Worm (Caenorhabditis elegans) whole organism, mixed stage, embryonic: Measurements from ENCODE around the gene W03G11.4.

ENCODE experiments used
- blmp-1 ChIP-seq: fragments of 150-350 bp; optimal IDR thresholded peaks from 2 replicates; lab custom pipeline; 2014; ENCODE audit warnings: missing biosample characterization, missing genetic modification characterization
- ceh-43 ChIP-seq: fragments of 200-800 bp; sonication (Bioruptor generic); optimal IDR thresholded peaks from 2 replicates; lab custom pipeline; 2018; ENCODE audit warnings: mild to moderate bottlenecking, missing genetic modification characterization, moderate library complexity, missing compliant biosample characterization
- drap-1 ChIP-seq: fragments of 200-800 bp; sonication (Bioruptor generic); optimal IDR thresholded peaks from 3 replicates; lab custom pipeline; 2018; ENCODE audit warnings: mild to moderate bottlenecking, missing genetic modification characterization, missing compliant biosample characterization
- elt-1 ChIP-seq: sonication (generic microtip); optimal IDR thresholded peaks from 2 replicates; lab custom pipeline; 2017; ENCODE audit warnings: missing genetic modification characterization, mild to moderate bottlenecking, missing compliant biosample characterization, antibody characterized with exemption, moderate library complexity, borderline replicate concordance; ENCODE audit not compliant: insufficient read depth
- elt-3 ChIP-seq: fragments of 150-350 bp; optimal IDR thresholded peaks from 2 replicates; lab custom pipeline; 2014; ENCODE audit warnings: missing biosample characterization, missing genetic modification characterization
- flh-1 ChIP-seq: fragments of 200-800 bp; sonication (Bioruptor generic); optimal IDR thresholded peaks from 2 replicates; lab custom pipeline; 2018; ENCODE audit warnings: mild to moderate bottlenecking, missing genetic modification characterization, moderate library complexity, missing compliant biosample characterization
- hlh-1 ChIP-seq: fragments of 150-350 bp; optimal IDR thresholded peaks from 2 replicates; lab custom pipeline; 2014; ENCODE audit warnings: missing biosample characterization, missing genetic modification reagents, missing genetic modification characterization
- lin-13 ChIP-seq: fragments of 150-350 bp; optimal IDR thresholded peaks from 2 replicates; lab custom pipeline; 2014; ENCODE audit warnings: missing biosample characterization, missing genetic modification characterization
- lsy-2 ChIP-seq: fragments of 150-350 bp; optimal IDR thresholded peaks from 2 replicates; lab custom pipeline; 2014; ENCODE audit warnings: missing biosample characterization, missing genetic modification characterization
- nhr-12 ChIP-seq: fragments of 150-350 bp; optimal IDR thresholded peaks from 2 replicates; lab custom pipeline; 2014; ENCODE audit warnings: missing biosample characterization, missing genetic modification characterization
- nhr-2 ChIP-seq: fragments of 150-350 bp; optimal IDR thresholded peaks from 2 replicates; lab custom pipeline; 2014; ENCODE audit warnings: missing biosample characterization, missing genetic modification characterization
- nhr-28 ChIP-seq: fragments of 150-350 bp; optimal IDR thresholded peaks from 2 replicates; lab custom pipeline; 2014; ENCODE audit warnings: missing biosample characterization, missing genetic modification characterization
- nhr-76 ChIP-seq: sonication (generic microtip); optimal IDR thresholded peaks from 2 replicates; lab custom pipeline; 2017; ENCODE audit warnings: missing biosample characterization, missing genetic modification characterization
- sptf-1 ChIP-seq: sonication (generic microtip); optimal IDR thresholded peaks from 2 replicates; lab custom pipeline; 2017; ENCODE audit warnings: mild to moderate bottlenecking, missing genetic modification characterization, moderate library complexity, missing compliant biosample characterization

ce11 chrX:12033937-12034336, 59.0 kb downstream of the W03G11.4 start, which contains the start of gene tsp-20:
- TF ChIP-seq sptf-1 (tag; lab: Kevin White, UChicago) (no peak), lin-13 (tag; lab: Kevin White, UChicago) (no peak), nhr-12 (tag; lab: Kevin White, UChicago) (no peak), elt-3 (tag; lab: Kevin White, UChicago) (no peak), hlh-1 (tag; lab: Kevin White, UChicago) (no peak), nhr-2 (tag; lab: Kevin White, UChicago) (no peak), lsy-2 (tag; lab: Kevin White, UChicago) (no peak), elt-1 (no peak), flh-1 (no peak), nhr-76 (no peak), drap-1 (no peak), blmp-1 (tag; lab: Kevin White, UChicago) (no peak), ceh-43 (GFP tag; lab: Kevin White, UChicago) (no peak), nhr-28 (tag; lab: Kevin White, UChicago) (no peak)
